Fruit fly (Drosophila melanogaster) whole organism, embryonic: ENCODE results near the gene CoRest.

Experiments used
- Aef1 ChIP-seq: fragments of 200-800 bp; sonication (Bioruptor generic); IDR thresholded peaks from 3 replicates; pipeline ENCODE4 v1.3.6; 2022; ENCODE audit warnings: missing biosample characterization, missing genetic modification characterization
- Asciz ChIP-seq: fragments of 200-800 bp; sonication (Bioruptor generic); optimal IDR thresholded peaks from 2 replicates; lab custom pipeline; 2017; ENCODE audit warnings: missing biosample characterization, mild to moderate bottlenecking, missing genetic modification characterization, missing genetic modification reagents
- Atf3 ChIP-seq: fragments of 200-800 bp; sonication (Bioruptor generic); optimal IDR thresholded peaks from 3 replicates; lab custom pipeline; 2016; ENCODE audit warnings: missing biosample characterization, missing genetic modification characterization
- Awh ChIP-seq: fragments of 200-800 bp; sonication (Bioruptor generic); IDR thresholded peaks from 2 replicates; pipeline ENCODE4, ENCODE4 v1.3.6; 2022; ENCODE audit warnings: missing biosample characterization, missing genetic modification characterization
- CG10267 ChIP-seq: fragments of 200-800 bp; sonication (Bioruptor generic); optimal IDR thresholded peaks from 2 replicates; lab custom pipeline; 2018; ENCODE audit warnings: missing biosample characterization, mild to moderate bottlenecking, missing genetic modification characterization, moderate library complexity
- CG11504 ChIP-seq: fragments of 200-800 bp; sonication (Bioruptor generic); optimal IDR thresholded peaks from 3 replicates; lab custom pipeline; 2019; ENCODE audit warnings: missing biosample characterization, mild to moderate bottlenecking, missing genetic modification characterization, moderate library complexity
- CG1233 ChIP-seq: fragments of 200-800 bp; sonication (Bioruptor generic); optimal IDR thresholded peaks from 4 replicates; lab custom pipeline; 2018; ENCODE audit warnings: missing biosample characterization, mild to moderate bottlenecking, missing genetic modification characterization
- CG12391 ChIP-seq: fragments of 200-800 bp; sonication (Bioruptor generic); optimal IDR thresholded peaks from 3 replicates; lab custom pipeline; 2018; ENCODE audit warnings: missing biosample characterization, mild to moderate bottlenecking, missing genetic modification characterization, moderate library complexity
- CG14667 ChIP-seq: fragments of 200-800 bp; sonication (Bioruptor generic); IDR thresholded peaks from 2 replicates; pipeline ENCODE4 v1.3.6; 2022; ENCODE audit warnings: missing biosample characterization, missing genetic modification characterization
- CG14710 ChIP-seq: fragments of 200-800 bp; sonication (Bioruptor generic); optimal IDR thresholded peaks from 3 replicates; lab custom pipeline; 2019; ENCODE audit warnings: missing biosample characterization, mild to moderate bottlenecking, missing genetic modification characterization, moderate library complexity
- CG14965 ChIP-seq: fragments of 200-800 bp; sonication (Bioruptor generic); optimal IDR thresholded peaks from 2 replicates; lab custom pipeline; 2016; ENCODE audit warnings: missing biosample characterization, missing genetic modification characterization, borderline replicate concordance
- CG15479 ChIP-seq: fragments of 200-800 bp; sonication (Bioruptor generic); optimal IDR thresholded peaks from 3 replicates; lab custom pipeline; 2019; ENCODE audit warnings: missing biosample characterization, mild to moderate bottlenecking, missing genetic modification characterization, moderate library complexity
- CG16863 ChIP-seq: fragments of 200-800 bp; sonication (Bioruptor generic); optimal IDR thresholded peaks from 3 replicates; lab custom pipeline; 2016; ENCODE audit warnings: missing biosample characterization, missing genetic modification characterization
- CG17359 ChIP-seq: fragments of 200-800 bp; sonication (Bioruptor generic); optimal IDR thresholded peaks from 3 replicates; lab custom pipeline; 2018; ENCODE audit warnings: missing biosample characterization, mild to moderate bottlenecking, missing genetic modification characterization, moderate library complexity
- CG18619 ChIP-seq: fragments of 200-800 bp; sonication (Bioruptor generic); optimal IDR thresholded peaks from 3 replicates; lab custom pipeline; 2017; ENCODE audit warnings: missing biosample characterization, mild to moderate bottlenecking, missing genetic modification characterization
- CG2202 ChIP-seq: fragments of 200-800 bp; sonication (Bioruptor generic); optimal IDR thresholded peaks from 2 replicates; lab custom pipeline; 2018; ENCODE audit warnings: missing biosample characterization, mild to moderate bottlenecking, missing genetic modification characterization
- CG32767 ChIP-seq: fragments of 200-800 bp; sonication (Bioruptor generic); IDR thresholded peaks from 2 replicates; pipeline ENCODE4 v1.3.6; 2022; ENCODE audit warnings: missing biosample characterization, missing genetic modification characterization
- CG33213 ChIP-seq: fragments of 200-800 bp; sonication (Bioruptor generic); optimal IDR thresholded peaks from 3 replicates; lab custom pipeline; 2016; ENCODE audit warnings: missing biosample characterization, missing genetic modification characterization
- CG3995 ChIP-seq: fragments of 200-800 bp; sonication (Bioruptor generic); optimal IDR thresholded peaks from 3 replicates; lab custom pipeline; 2016; ENCODE audit warnings: missing biosample characterization, missing genetic modification characterization
- CG5953 ChIP-seq: fragments of 200-800 bp; sonication (Bioruptor generic); IDR thresholded peaks from 2 replicates; pipeline ENCODE4 v1.3.6; 2022; ENCODE audit warnings: missing biosample characterization, missing genetic modification characterization
- CG6791 ChIP-seq: fragments of 200-800 bp; sonication (Bioruptor generic); IDR thresholded peaks from 3 replicates; pipeline ENCODE4 v1.3.6; 2022; ENCODE audit warnings: missing biosample characterization, missing genetic modification characterization; ENCODE audit not compliant: partially characterized antibody
- CG7556 ChIP-seq: fragments of 200-800 bp; sonication (Bioruptor generic); optimal IDR thresholded peaks from 2 replicates; lab custom pipeline; 2017; ENCODE audit warnings: missing biosample characterization, mild to moderate bottlenecking, missing genetic modification characterization
- CHES-1-like ChIP-seq: fragments of 200-800 bp; sonication (Bioruptor generic); optimal IDR thresholded peaks from 2 replicates; lab custom pipeline; 2016; ENCODE audit warnings: missing biosample characterization, missing genetic modification characterization
- Dek ChIP-seq: fragments of 200-800 bp; sonication (Bioruptor generic); optimal IDR thresholded peaks from 3 replicates; lab custom pipeline; 2019; ENCODE audit warnings: missing biosample characterization, mild to moderate bottlenecking, missing genetic modification characterization, moderate library complexity
- Dll ChIP-seq: fragments of 200-800 bp; sonication (Bioruptor generic); IDR thresholded peaks from 4 replicates; pipeline ENCODE4 v1.3.6; 2022; ENCODE audit warnings: missing biosample characterization, missing genetic modification characterization; ENCODE audit not compliant: partially characterized antibody
- HLH54F ChIP-seq: fragments of 200-800 bp; sonication (Bioruptor generic); optimal IDR thresholded peaks from 3 replicates; lab custom pipeline; 2016; ENCODE audit warnings: missing biosample characterization, missing genetic modification characterization
- HmgD ChIP-seq: fragments of 200-800 bp; sonication (Bioruptor generic); optimal IDR thresholded peaks from 3 replicates; lab custom pipeline; 2016; ENCODE audit warnings: missing biosample characterization, missing genetic modification characterization
- Lim3 ChIP-seq: fragments of 200-800 bp; sonication (Bioruptor generic); IDR thresholded peaks from 2 replicates; pipeline ENCODE4 v1.3.6; 2022; ENCODE audit warnings: missing biosample characterization, missing genetic modification characterization
- Med ChIP-seq: fragments of 200-800 bp; sonication (Bioruptor generic); peaks from one replicate; lab custom pipeline; 2016; ENCODE audit warnings: missing biosample characterization, missing genetic modification characterization, mild to moderate bottlenecking, inconsistent platforms, moderate library complexity
- Neu2 ChIP-seq: fragments of 200-800 bp; sonication (Bioruptor generic); optimal IDR thresholded peaks from 3 replicates; lab custom pipeline; 2016; ENCODE audit warnings: missing biosample characterization, missing genetic modification characterization, borderline replicate concordance
- Oli ChIP-seq: fragments of 200-800 bp; sonication (Bioruptor generic); optimal IDR thresholded peaks from 2 replicates; lab custom pipeline; 2018; ENCODE audit warnings: missing biosample characterization, mild to moderate bottlenecking, missing genetic modification characterization, moderate library complexity
- Pdp1 ChIP-seq, 2 experiments: fragments of 200-800 bp; sonication (Bioruptor generic); optimal IDR thresholded peaks; 3 replicates each; lab custom pipeline; 2016; ENCODE audit warnings: missing biosample characterization in 2 of 2, missing genetic modification characterization in 2 of 2, mild to moderate bottlenecking in 1 of 2, moderate library complexity in 1 of 2
- Trl ChIP-seq, 3 experiments: fragments of >200 bp in 2 of 3; fragments of 200-800 bp in 1 of 3; sonication (Bioruptor generic) in 1 of 3; optimal IDR thresholded peaks; 2 replicates in 1 of 3; 3 replicates in 2 of 3; lab custom pipeline; 2016 to 2017; ENCODE audit warnings: missing biosample characterization in 1 of 3, missing genetic modification characterization in 1 of 3
- abd-A ChIP-seq: fragments of 200-800 bp; sonication (Bioruptor generic); optimal IDR thresholded peaks from 3 replicates; lab custom pipeline; 2019; ENCODE audit warnings: missing biosample characterization, mild to moderate bottlenecking, missing genetic modification characterization, moderate library complexity
- amos ChIP-seq: fragments of 200-800 bp; sonication (Bioruptor generic); IDR thresholded peaks from 2 replicates; pipeline ENCODE4 v1.3.6; 2022; ENCODE audit warnings: missing biosample characterization, missing genetic modification characterization; ENCODE audit not compliant: partially characterized antibody
- crc ChIP-seq: fragments of 200-800 bp; sonication (Bioruptor generic); optimal IDR thresholded peaks from 2 replicates; lab custom pipeline; 2016; ENCODE audit warnings: missing biosample characterization, missing genetic modification characterization
- gcm ChIP-seq: fragments of 200-800 bp; sonication (Bioruptor generic); optimal IDR thresholded peaks from 2 replicates; lab custom pipeline; 2019; ENCODE audit warnings: missing biosample characterization, mild to moderate bottlenecking, missing genetic modification characterization, moderate library complexity
- knrl ChIP-seq: fragments of 200-800 bp; sonication (Bioruptor generic); IDR thresholded peaks from 3 replicates; pipeline ENCODE4 v1.3.6; 2022; ENCODE audit warnings: missing biosample characterization, missing genetic modification characterization; ENCODE audit not compliant: partially characterized antibody
- lmd ChIP-seq: fragments of 200-800 bp; sonication (Bioruptor generic); IDR thresholded peaks from 2 replicates; pipeline ENCODE4 v1.3.6; 2022; ENCODE audit warnings: missing biosample characterization, missing genetic modification characterization
- lola ChIP-seq, 3 experiments: fragments of >200 bp in 2 of 3; fragments of 200-800 bp in 1 of 3; sonication (Bioruptor generic) in 1 of 3; optimal IDR thresholded peaks; 2 replicates each; lab custom pipeline; 2017 to 2019; ENCODE audit warnings: missing biosample characterization in 3 of 3, missing genetic modification characterization in 3 of 3, mild to moderate bottlenecking in 1 of 3, moderate library complexity in 1 of 3
- otp ChIP-seq: fragments of 200-800 bp; sonication (Bioruptor generic); IDR thresholded peaks from 3 replicates; pipeline ENCODE4, ENCODE4 v1.3.6; 2022; ENCODE audit warnings: missing biosample characterization, missing genetic modification characterization
- psq ChIP-seq: fragments of 200-800 bp; sonication (Bioruptor generic); optimal IDR thresholded peaks from 2 replicates; lab custom pipeline; 2017; ENCODE audit warnings: missing biosample characterization, missing genetic modification characterization
- rib ChIP-seq: fragments of 200-800 bp; sonication (Bioruptor generic); IDR thresholded peaks from 2 replicates; pipeline ENCODE4 v1.3.6; 2022; ENCODE audit warnings: missing biosample characterization, missing genetic modification characterization
- schlank ChIP-seq: fragments of 200-800 bp; sonication (Bioruptor generic); optimal IDR thresholded peaks from 2 replicates; lab custom pipeline; 2018; ENCODE audit warnings: missing biosample characterization, mild to moderate bottlenecking, missing genetic modification characterization
- sens ChIP-seq: fragments of 200-800 bp; sonication (Bioruptor generic); peaks from one replicate; lab custom pipeline; 2016; ENCODE audit warnings: missing biosample characterization, missing genetic modification characterization
- tup ChIP-seq: fragments of 200-800 bp; sonication (Bioruptor generic); optimal IDR thresholded peaks from 2 replicates; lab custom pipeline; 2016; ENCODE audit warnings: missing biosample characterization, mild to moderate bottlenecking, missing genetic modification characterization, moderate library complexity
- wor ChIP-seq: fragments of 200-800 bp; sonication (Bioruptor generic); IDR thresholded peaks from 2 replicates; pipeline ENCODE4 v1.3.6; 2022; ENCODE audit warnings: missing biosample characterization, missing genetic modification characterization

CoRest gene

dm6 chrX:19505334-19506185 is 16.2 kb upstream of the CoRest start (continued):
- TF ChIP-seq schlank (no peak), CG5953 (GFP tag; lab: Robert Waterston, UW) (no peak), gcm (GFP tag; lab: Kevin White, UChicago) (no peak), abd-A (no peak), CG3995 (GFP tag; lab: Kevin White, UChicago) (peak; percentile 77), CG16863 (GFP tag; lab: Kevin White, UChicago) (peak; percentile 70), HLH54F (GFP tag; lab: Kevin White, UChicago) (peak; percentile 49), CG18619 (GFP tag; lab: Kevin White, UChicago) (peak; percentile 20), psq (GFP tag; lab: Kevin White, UChicago) (peak; percentile 93), Dll (GFP tag; lab: Robert Waterston, UW) (peak; percentile 84), otp (GFP tag; lab: Robert Waterston, UW) (no peak), Neu2 (GFP tag; lab: Kevin White, UChicago) (no peak), CG14965 (no peak), Awh (no peak), knrl (GFP tag; lab: Robert Waterston, UW) (peak; percentile 76), rib (0 out of 2 replicates have a peak, but pooled peaks have one; percentile 49), lola (GFP tag; optimal IDR thresholded peaks at IDR 0.05; lab: Kevin White, UChicago) (no peak), amos (GFP tag; lab: Robert Waterston, UW) (peak; percentile 87), Trl (optimal IDR thresholded peaks at IDR 0.05; lab: Kevin White, UChicago) (peak; percentile 76 to 88), Trl (GFP tag; optimal IDR thresholded peaks at IDR 0.05; lab: Kevin White, UChicago) (peak; percentile 41), CG7556 (GFP tag; lab: Kevin White, UChicago) (peak; percentile 14), HmgD (GFP tag; lab: Kevin White, UChicago) (peak; percentile 18), CG33213 (GFP tag; lab: Kevin White, UChicago) (peak; percentile 1), CG10267 (tag; lab: Kevin White, UChicago) (peak; percentile 26), sens (GFP tag; lab: Kevin White, UChicago) (peak; percentile 72), CG11504 (tag; lab: Kevin White, UChicago) (no peak), CG1233 (no peak), CG32767 (GFP tag; lab: Robert Waterston, UW) (no peak), CG6791 (peak; percentile 84), CG17359 (tag; lab: Kevin White, UChicago) (peak; percentile 11), lmd (GFP tag; lab: Robert Waterston, UW) (peak; percentile 31; the same call in 1 of the 2 replicates), Pdp1 (GFP tag; optimal IDR thresholded peaks at IDR 0.05; lab: Kevin White, UChicago) (peak; percentile 23 to 52), Med (GFP tag; lab: Kevin White, UChicago) (peak; percentile 91), wor (GFP tag; lab: Robert Waterston, UW) (no peak), Oli (tag; lab: Kevin White, UChicago) (no peak), crc (peak; percentile 27), CG14667 (GFP tag; lab: Robert Waterston, UW) (no peak), tup (GFP tag; lab: Kevin White, UChicago) (no peak), Lim3 (GFP tag; lab: Robert Waterston, UW) (no peak), CG2202 (no peak), Asciz (GFP tag; lab: Kevin White, UChicago) (no peak), Dek (tag; lab: Kevin White, UChicago) (peak; percentile 21), CG15479 (peak; percentile 88), Aef1 (GFP tag; lab: Robert Waterston, UW) (no peak), CG12391 (tag; lab: Kevin White, UChicago) (peak; percentile 38), Atf3 (no peak), CG14710 (tag; lab: Kevin White, UChicago) (peak; percentile 40), CHES-1-like (GFP tag; lab: Kevin White, UChicago) (peak; percentile 66)
